Worm (Caenorhabditis elegans): ENCODE results near the gene dsl-4.

dsl-4 gene

DNA sequence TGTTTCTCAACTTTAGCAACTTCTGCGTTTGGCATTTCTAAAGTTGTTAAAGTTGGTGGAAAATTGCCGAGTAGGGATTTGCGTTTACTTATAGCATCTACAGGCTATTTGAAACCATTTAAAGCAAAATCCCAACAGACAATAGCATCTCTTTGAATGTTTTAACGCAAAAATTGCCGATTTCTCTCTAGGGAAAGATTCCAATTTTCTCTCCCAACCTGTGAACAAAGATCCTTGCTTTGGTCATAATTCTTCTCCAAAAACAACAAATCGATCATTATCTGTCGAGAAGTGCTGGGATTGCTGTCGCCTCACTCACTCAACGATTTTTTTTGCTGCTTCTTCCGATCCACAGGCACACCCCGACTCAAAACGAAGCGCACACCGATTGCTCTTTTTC is 36.4 kb upstream of the dsl-4 start:
- no peak for TF ChIP-seq tbx-2 (tag; optimal IDR thresholded peaks at IDR 0.05)
- no peak for TF ChIP-seq unc-130 (tag; optimal IDR thresholded peaks at IDR 0.05)
- no peak for TF ChIP-seq jun-1 (tag; optimal IDR thresholded peaks at IDR 0.05)

DNA sequence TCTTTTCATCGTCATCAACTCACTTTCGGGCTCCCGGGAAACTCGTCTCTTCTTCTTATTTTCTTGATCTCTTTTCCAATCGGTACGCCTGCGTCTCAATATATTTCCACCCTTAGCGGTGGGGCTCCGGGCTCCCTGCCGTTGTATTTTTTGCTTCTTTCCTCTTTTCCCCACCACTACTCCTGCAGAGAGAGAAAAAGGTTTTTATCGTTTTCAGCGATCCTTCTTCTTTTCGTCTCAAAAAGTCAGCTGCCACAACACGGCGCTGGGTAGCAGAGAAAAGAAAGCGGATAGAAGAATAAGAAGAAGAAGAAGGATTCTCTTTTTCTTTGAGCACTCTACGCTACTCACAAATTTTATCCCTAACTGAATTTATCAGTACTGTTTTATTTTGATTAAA is 35.4 kb upstream of the dsl-4 start:
- no peak for TF ChIP-seq nhr-12 (tag; optimal IDR thresholded peaks at IDR 0.05)
- TF ChIP-seq elt-3 (tag; optimal IDR thresholded peaks at IDR 0.05): no peak
- no peak for TF ChIP-seq pqm-1 (tag; optimal IDR thresholded peaks at IDR 0.05)
- peak; percentile 57 for TF ChIP-seq lin-14 (GFP tag; optimal IDR thresholded peaks at IDR 0.05)
- no peak for TF ChIP-seq skn-1 (tag; optimal IDR thresholded peaks at IDR 0.05)
- peak; percentile 37 for TF ChIP-seq dsc-1 (tag; optimal IDR thresholded peaks at IDR 0.05)
- TF ChIP-seq lsy-2 (tag; optimal IDR thresholded peaks at IDR 0.05): peak; percentile 7 to 40
- no peak for TF ChIP-seq ama-1 (optimal IDR thresholded peaks at IDR 0.05)
- TF ChIP-seq nhr-71 (tag; optimal IDR thresholded peaks at IDR 0.05): peak; percentile 54
- no peak for TF ChIP-seq isw-1 (GFP tag; IDR thresholded peaks at IDR 0.05)
- no peak for TF ChIP-seq nhr-85 (tag)
- no peak for TF ChIP-seq zip-4 (GFP tag; optimal IDR thresholded peaks at IDR 0.05)
- no peak for TF ChIP-seq swsn-7 (tag; optimal IDR thresholded peaks at IDR 0.05)
- TF ChIP-seq nhr-20 (tag; optimal IDR thresholded peaks at IDR 0.05): peak; percentile 2
- peak; percentile 47 for TF ChIP-seq pag-3 (tag; optimal IDR thresholded peaks at IDR 0.05; ENCODE audit: borderline replicate concordance, insufficient read depth)
- peak; percentile 23 for TF ChIP-seq unc-130 (tag; optimal IDR thresholded peaks at IDR 0.05)
- peak; percentile 64 for TF ChIP-seq rnt-1 (tag; optimal IDR thresholded peaks at IDR 0.05)
- peak; percentile 45 for TF ChIP-seq snu-23 (GFP tag; optimal IDR thresholded peaks at IDR 0.05)

DNA sequence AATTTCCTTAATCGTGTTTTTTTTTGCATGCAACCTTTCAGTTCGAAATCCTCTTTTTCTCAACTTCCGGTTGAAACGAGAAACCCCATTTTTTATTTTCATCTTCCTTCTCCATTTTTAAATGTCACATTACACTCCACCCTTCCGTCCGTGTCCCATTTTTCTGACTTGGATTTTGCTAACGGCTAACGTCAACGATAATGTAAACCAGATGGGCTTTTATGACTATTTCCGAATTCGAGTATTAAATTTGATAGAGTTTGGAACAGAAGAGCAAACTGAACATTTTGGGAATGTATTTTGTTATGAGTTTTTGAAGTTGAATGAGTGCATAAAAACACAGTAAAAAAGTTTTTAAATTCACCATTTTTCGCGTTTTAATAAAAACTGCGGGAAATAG is 34.5 kb upstream of the dsl-4 start:
- TF ChIP-seq ama-1 (optimal IDR thresholded peaks at IDR 0.05) (no peak), pag-3 (tag; optimal IDR thresholded peaks at IDR 0.05; ENCODE audit: borderline replicate concordance, insufficient read depth) (no peak), fkh-4 (tag; optimal IDR thresholded peaks at IDR 0.05; ENCODE audit: borderline replicate concordance) (peak; percentile 72), nhr-19 (GFP tag; conservative IDR thresholded peaks at IDR 0.05) (no peak), unc-130 (tag; optimal IDR thresholded peaks at IDR 0.05) (no peak), vab-15 (tag; optimal IDR thresholded peaks at IDR 0.05) (no peak), ceh-63 (GFP tag; optimal IDR thresholded peaks at IDR 0.05) (no peak), dsc-1 (tag; optimal IDR thresholded peaks at IDR 0.05) (peak; percentile 87), lin-14 (GFP tag; optimal IDR thresholded peaks at IDR 0.05) (no peak), fkh-10 (GFP tag; optimal IDR thresholded peaks at IDR 0.05) (no peak), aly-2 (tag; optimal IDR thresholded peaks at IDR 0.05) (no peak), ces-1 (GFP tag; optimal IDR thresholded peaks at IDR 0.05) (no peak)

DNA sequence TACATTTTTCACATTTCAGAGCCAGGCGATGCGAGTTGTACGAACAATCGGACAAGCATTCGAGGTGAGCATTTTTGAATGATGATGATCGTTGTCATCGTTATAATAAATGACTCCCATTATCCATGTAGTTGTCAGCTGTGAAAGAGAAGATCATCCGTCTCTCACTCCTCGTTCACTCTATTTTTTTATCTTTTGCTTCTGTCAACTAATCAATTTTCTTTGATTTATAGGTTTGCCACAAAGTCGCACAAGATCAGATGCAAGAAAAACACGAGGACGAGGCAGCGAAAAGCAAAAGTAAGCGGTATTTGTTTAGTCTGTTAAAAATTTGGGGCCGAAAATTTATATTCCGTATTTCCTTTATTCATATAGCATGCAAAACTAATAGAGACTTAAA is 33.7 kb upstream of the dsl-4 start:
- TF ChIP-seq isw-1 (GFP tag; IDR thresholded peaks at IDR 0.05): no peak
- no peak for TF ChIP-seq snpc-4 (tag; optimal IDR thresholded peaks at IDR 0.05)
- no peak for TF ChIP-seq xbp-1 (tag; optimal IDR thresholded peaks at IDR 0.05)
- no peak for TF ChIP-seq nhr-19 (GFP tag; conservative IDR thresholded peaks at IDR 0.05)
- peak; percentile 68 for TF ChIP-seq blmp-1 (tag; optimal IDR thresholded peaks at IDR 0.05)
- TF ChIP-seq mab-9 (GFP tag; IDR thresholded peaks at IDR 0.05): no peak
- no peak for TF ChIP-seq fkh-4 (tag; optimal IDR thresholded peaks at IDR 0.05; ENCODE audit: borderline replicate concordance)
- TF ChIP-seq nhr-85 (tag): peak; percentile 0
- peak; percentile 35 for TF ChIP-seq lin-39 (tag; optimal IDR thresholded peaks at IDR 0.05)
- no peak for TF ChIP-seq ceh-82 (tag; optimal IDR thresholded peaks at IDR 0.05)
- no peak for TF ChIP-seq efl-1 (optimal IDR thresholded peaks at IDR 0.05)
- no peak for TF ChIP-seq efl-1 (GFP tag; optimal IDR thresholded peaks at IDR 0.05 in 1 of 2)
- peak; percentile 19 for TF ChIP-seq nhr-71 (tag; optimal IDR thresholded peaks at IDR 0.05)
- no peak for TF ChIP-seq C34B4.2 (tag; optimal IDR thresholded peaks at IDR 0.05)
- TF ChIP-seq zag-1 (tag; optimal IDR thresholded peaks at IDR 0.05): no peak
- no peak for TF ChIP-seq ceh-90 (tag; optimal IDR thresholded peaks at IDR 0.05)
- no peak for TF ChIP-seq aha-1 (tag; optimal IDR thresholded peaks at IDR 0.05)
- peak; percentile 63 for TF ChIP-seq rnt-1 (tag; optimal IDR thresholded peaks at IDR 0.05)
- no peak for TF ChIP-seq unc-62 (GFP tag; optimal IDR thresholded peaks at IDR 0.05)
- TF ChIP-seq zip-4 (GFP tag; optimal IDR thresholded peaks at IDR 0.05): no peak
- no peak for TF ChIP-seq hlh-17 (GFP tag; optimal IDR thresholded peaks at IDR 0.05; ENCODE audit: borderline replicate concordance)
- no peak for TF ChIP-seq Y116A8C.19 (tag; optimal IDR thresholded peaks at IDR 0.05; ENCODE audit: borderline replicate concordance)
- TF ChIP-seq C16A3.4 (tag; optimal IDR thresholded peaks at IDR 0.05): no peak
- TF ChIP-seq sox-4 (tag; optimal IDR thresholded peaks at IDR 0.05): no peak
- no peak for TF ChIP-seq mdl-1 (tag; optimal IDR thresholded peaks at IDR 0.05)
- peak; percentile 25 for TF ChIP-seq pag-3 (tag; optimal IDR thresholded peaks at IDR 0.05; ENCODE audit: borderline replicate concordance, insufficient read depth)
- no peak for TF ChIP-seq ztf-11 (tag; optimal IDR thresholded peaks at IDR 0.05)
- TF ChIP-seq lin-14 (GFP tag; optimal IDR thresholded peaks at IDR 0.05): peak; percentile 51
- peak in 1 of 6 experiments; percentile 56 for TF ChIP-seq elt-3 (tag; optimal IDR thresholded peaks at IDR 0.05)
- no peak for TF ChIP-seq fkh-8 (tag; optimal IDR thresholded peaks at IDR 0.05)
